Worm (Caenorhabditis elegans): ENCODE data around the gene cubn-1.

DNA sequence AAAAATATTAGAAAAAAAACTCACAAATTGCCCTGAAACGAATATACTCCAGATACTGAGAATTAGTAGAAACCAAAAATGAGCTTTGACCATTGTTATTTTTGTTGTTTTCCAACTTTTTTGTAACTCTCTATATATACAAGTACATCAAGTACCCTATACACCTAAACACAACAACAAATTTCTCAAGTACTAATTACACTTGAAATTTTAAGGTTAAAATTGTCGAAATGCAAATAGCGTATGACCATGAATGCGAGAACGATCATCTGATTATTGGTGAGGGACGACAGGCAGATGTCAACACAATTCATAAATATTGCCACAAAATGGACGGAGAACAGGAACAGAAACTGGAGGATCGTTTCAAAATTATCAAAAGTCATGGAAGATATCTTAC, 13.2 kb downstream of the cubn-1 start, which contains the start of gene F56H9.9:
- TF ChIP-seq fkh-3 (tag; optimal IDR thresholded peaks at IDR 0.05): no peak
- TF ChIP-seq Y67H2A.10 (GFP tag; conservative IDR thresholded peaks at IDR 0.05): no peak
- TF ChIP-seq lin-40 (tag; optimal IDR thresholded peaks at IDR 0.05): no peak
- no peak for TF ChIP-seq nhr-27 (tag; optimal IDR thresholded peaks at IDR 0.05)
- no peak for TF ChIP-seq cebp-2 (GFP tag; IDR thresholded peaks at IDR 0.05)
- no peak for TF ChIP-seq mxl-1 (tag; optimal IDR thresholded peaks at IDR 0.05)
- TF ChIP-seq T26A5.8 (tag; optimal IDR thresholded peaks at IDR 0.05): no peak
- TF ChIP-seq F10E7.11 (tag; optimal IDR thresholded peaks at IDR 0.05): no peak
- TF ChIP-seq B0336.3 (GFP tag; IDR thresholded peaks at IDR 0.05): no peak
- TF ChIP-seq ets-4 (GFP tag; optimal IDR thresholded peaks at IDR 0.05): no peak
